Worm (Caenorhabditis elegans): ENCODE results near the gene F36H5.18.

ce11 chrII:1759602-1760001, at the start of gene F36H5.18:
- TF ChIP-seq aly-1 (tag; optimal IDR thresholded peaks at IDR 0.05) (no peak), flt-1 (GFP tag; IDR thresholded peaks at IDR 0.05) (no peak), ama-1 (optimal IDR thresholded peaks at IDR 0.05) (no peak), sea-1 (GFP tag; conservative IDR thresholded peaks at IDR 0.05) (no peak), tra-4 (tag; optimal IDR thresholded peaks at IDR 0.05) (no peak), hmg-4 (GFP tag; optimal IDR thresholded peaks at IDR 0.05) (no peak), ceh-36 (tag; optimal IDR thresholded peaks at IDR 0.05) (no peak), F13C5.2 (tag; optimal IDR thresholded peaks at IDR 0.05) (no peak), scrt-1 (GFP tag; IDR thresholded peaks at IDR 0.05) (no peak), tbx-11 (GFP tag; IDR thresholded peaks at IDR 0.05) (no peak), B0310.2 (tag; optimal IDR thresholded peaks at IDR 0.05) (no peak), ets-7 (tag; optimal IDR thresholded peaks at IDR 0.05) (no peak), hmbx-1 (tag; optimal IDR thresholded peaks at IDR 0.05) (no peak), pes-1 (GFP tag; IDR thresholded peaks at IDR 0.05) (no peak)
